Fruit fly (Drosophila melanogaster): ENCODE data around the gene CG14137.

CG14137 gene

DNA sequence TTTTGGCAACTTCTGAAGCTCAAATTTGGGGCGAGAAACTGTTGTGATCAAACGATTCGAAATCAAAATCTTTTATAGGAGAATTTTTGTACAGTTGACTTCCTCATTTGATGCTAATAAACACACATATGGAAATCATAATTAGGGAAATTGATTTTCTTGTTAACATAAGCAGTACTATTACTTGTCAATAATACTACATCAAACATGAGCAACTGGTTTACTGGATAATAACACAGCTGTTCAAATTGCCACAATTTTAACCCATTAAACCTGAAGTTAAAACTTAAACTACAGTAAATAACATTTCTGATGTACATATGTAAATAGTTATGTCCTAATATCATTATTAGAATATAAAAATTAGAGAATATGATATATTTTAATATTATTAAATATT is 19.9 kb downstream of the CG14137 start, which contains the start of gene CG43390 (continued):
- no peak for TF ChIP-seq Xbp1 (GFP tag; optimal IDR thresholded peaks at IDR 0.05)
- no peak for TF ChIP-seq CG4328 (GFP tag; optimal IDR thresholded peaks at IDR 0.05)
- no peak for TF ChIP-seq nom (GFP tag; optimal IDR thresholded peaks at IDR 0.05)
- peak; percentile 53 for TF ChIP-seq CG6854 (GFP tag; optimal IDR thresholded peaks at IDR 0.05)
- no peak for TF ChIP-seq CG17328 (GFP tag; IDR thresholded peaks at IDR 0.05)
- no peak for TF ChIP-seq CG13296 (GFP tag; optimal IDR thresholded peaks at IDR 0.05)
- TF ChIP-seq gfzf (GFP tag; optimal IDR thresholded peaks at IDR 0.05): no peak
- peak; percentile 9; the same call in 1 of the 2 replicates for TF ChIP-seq danr (GFP tag; IDR thresholded peaks at IDR 0.05)
- no peak for TF ChIP-seq inv (GFP tag; IDR thresholded peaks at IDR 0.05; ENCODE audit: partially characterized antibody)
- no peak for TF ChIP-seq bbx (GFP tag; IDR thresholded peaks at IDR 0.05; ENCODE audit: partially characterized antibody)
- TF ChIP-seq otp (GFP tag; IDR thresholded peaks at IDR 0.05): no peak
- no peak for TF ChIP-seq ato (GFP tag; IDR thresholded peaks at IDR 0.05; ENCODE audit: partially characterized antibody)
- no peak for TF ChIP-seq CG10654 (GFP tag; optimal IDR thresholded peaks at IDR 0.05)
- TF ChIP-seq maf-S (GFP tag; optimal IDR thresholded peaks at IDR 0.05): peak; percentile 7
- TF ChIP-seq Stat92E (GFP tag; optimal IDR thresholded peaks at IDR 0.05): no peak
- TF ChIP-seq Oaz (GFP tag; IDR thresholded peaks at IDR 0.05): no peak
- TF ChIP-seq CG13894 (tag; optimal IDR thresholded peaks at IDR 0.05): peak; percentile 79
- TF ChIP-seq Ssrp (tag; optimal IDR thresholded peaks at IDR 0.05): no peak
- no peak for TF ChIP-seq btn (GFP tag; optimal IDR thresholded peaks at IDR 0.05)
- no peak for TF ChIP-seq CG8924 (tag; optimal IDR thresholded peaks at IDR 0.05)
- no peak for TF ChIP-seq CG4854 (GFP tag; optimal IDR thresholded peaks at IDR 0.05)
- peak; percentile 75 for TF ChIP-seq CG11695 (GFP tag; IDR thresholded peaks at IDR 0.05)
- TF ChIP-seq gro (GFP tag; optimal IDR thresholded peaks at IDR 0.05): peak; percentile 59
- no peak for TF ChIP-seq CG6791 (GFP tag; IDR thresholded peaks at IDR 0.05; ENCODE audit: partially characterized antibody)
- TF ChIP-seq lov (optimal IDR thresholded peaks at IDR 0.05): no peak
- no peak for TF ChIP-seq lov (GFP tag; IDR thresholded peaks at IDR 0.05)
- TF ChIP-seq CG3726 (GFP tag; IDR thresholded peaks at IDR 0.05): no peak
- no peak for TF ChIP-seq bowl (GFP tag; IDR thresholded peaks at IDR 0.05)
- TF ChIP-seq kni (GFP tag; optimal IDR thresholded peaks at IDR 0.05): no peak
- peak; percentile 5 for TF ChIP-seq CG12391 (tag; optimal IDR thresholded peaks at IDR 0.05)
- no peak for TF ChIP-seq cato (GFP tag; optimal IDR thresholded peaks at IDR 0.05; ENCODE audit: borderline replicate concordance)
- no peak for TF ChIP-seq usp (GFP tag; optimal IDR thresholded peaks at IDR 0.05)
- no peak for TF ChIP-seq CG7745 (tag; optimal IDR thresholded peaks at IDR 0.05)
- TF ChIP-seq ems (GFP tag; optimal IDR thresholded peaks at IDR 0.05): no peak
- no peak for TF ChIP-seq CG13123 (GFP tag; optimal IDR thresholded peaks at IDR 0.05)
- TF ChIP-seq MESR4 (GFP tag; optimal IDR thresholded peaks at IDR 0.05): no peak
- TF ChIP-seq dati (GFP tag; IDR thresholded peaks at IDR 0.05): no peak
- TF ChIP-seq amos (GFP tag; IDR thresholded peaks at IDR 0.05; ENCODE audit: partially characterized antibody): no peak
- peak; percentile 10 for TF ChIP-seq mam (GFP tag; optimal IDR thresholded peaks at IDR 0.05)
- no peak for TF ChIP-seq Bdp1 (GFP tag; optimal IDR thresholded peaks at IDR 0.05)
- no peak for TF ChIP-seq crc (GFP tag; optimal IDR thresholded peaks at IDR 0.05)
- TF ChIP-seq CG8290 (GFP tag; optimal IDR thresholded peaks at IDR 0.05): no peak
- TF ChIP-seq CG8290 (tag; optimal IDR thresholded peaks at IDR 0.05): peak in 1 of 2 experiments; percentile 96
- TF ChIP-seq Myb (GFP tag; optimal IDR thresholded peaks at IDR 0.05): no peak
- no peak for TF ChIP-seq Trl (optimal IDR thresholded peaks at IDR 0.05)
- no peak for TF ChIP-seq Trl (GFP tag; optimal IDR thresholded peaks at IDR 0.05)
- no peak for TF ChIP-seq vfl (GFP tag; optimal IDR thresholded peaks at IDR 0.05)
- TF ChIP-seq CG12942 (GFP tag; optimal IDR thresholded peaks at IDR 0.05): no peak
- TF ChIP-seq Bgb (GFP tag; IDR thresholded peaks at IDR 0.05; ENCODE audit: partially characterized antibody): no peak
- TF ChIP-seq Abd-B (GFP tag; optimal IDR thresholded peaks at IDR 0.05): no peak
- no peak for TF ChIP-seq CG34224 (GFP tag; IDR thresholded peaks at IDR 0.05; ENCODE audit: partially characterized antibody)
- TF ChIP-seq jigr1 (GFP tag; IDR thresholded peaks at IDR 0.05): no peak

Data from whole organism, embryonic.